Worm (Caenorhabditis elegans): Measurements from ENCODE around the gene C18B10.6.

DNA sequence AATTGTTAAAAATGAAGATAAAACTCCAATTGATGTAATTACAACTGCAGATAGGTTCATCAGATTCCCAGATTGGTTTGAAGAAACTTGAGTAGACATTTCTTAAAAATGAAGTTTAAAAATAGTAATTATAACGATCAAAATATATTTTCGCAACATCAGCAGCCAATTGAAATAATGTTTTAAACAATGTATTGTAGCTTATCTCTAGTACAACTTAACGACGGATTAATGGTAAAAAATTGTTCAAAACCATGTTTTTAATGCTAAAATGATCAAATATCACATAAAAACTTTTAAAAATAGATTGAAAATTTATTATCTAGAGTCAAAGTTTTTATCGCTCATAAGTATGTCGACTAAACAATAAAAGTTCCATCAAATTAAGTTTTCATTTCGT lies 14.3 kb upstream of the C18B10.6 start, which contains the start of gene srbc-11:
- TF ChIP-seq npax-4 (tag; optimal IDR thresholded peaks at IDR 0.05): no peak
- no peak for TF ChIP-seq ceh-14 (tag; optimal IDR thresholded peaks at IDR 0.05)
- no peak for TF ChIP-seq ref-2 (tag; optimal IDR thresholded peaks at IDR 0.05)
- TF ChIP-seq pha-4 (tag; optimal IDR thresholded peaks at IDR 0.05): no peak
- no peak for TF ChIP-seq elt-2 (tag; optimal IDR thresholded peaks at IDR 0.05)
- no peak for TF ChIP-seq nfya-1 (tag; optimal IDR thresholded peaks at IDR 0.05)
- TF ChIP-seq fax-1 (tag; optimal IDR thresholded peaks at IDR 0.05): no peak
- TF ChIP-seq hlh-15 (tag; optimal IDR thresholded peaks at IDR 0.05): no peak
- no peak for TF ChIP-seq hlh-6 (tag; optimal IDR thresholded peaks at IDR 0.05)
- no peak for TF ChIP-seq pqm-1 (tag; optimal IDR thresholded peaks at IDR 0.05)
- no peak for TF ChIP-seq hlh-30 (tag; optimal IDR thresholded peaks at IDR 0.05; ENCODE audit: insufficient read depth)
